Worm (Caenorhabditis elegans): ENCODE data around the gene math-8.
"Not testable (repeated sequence)": the region's sequence is repeated elsewhere in the genome, so short reads cannot be mapped to it uniquely, and the experiment has no call there.

DNA sequence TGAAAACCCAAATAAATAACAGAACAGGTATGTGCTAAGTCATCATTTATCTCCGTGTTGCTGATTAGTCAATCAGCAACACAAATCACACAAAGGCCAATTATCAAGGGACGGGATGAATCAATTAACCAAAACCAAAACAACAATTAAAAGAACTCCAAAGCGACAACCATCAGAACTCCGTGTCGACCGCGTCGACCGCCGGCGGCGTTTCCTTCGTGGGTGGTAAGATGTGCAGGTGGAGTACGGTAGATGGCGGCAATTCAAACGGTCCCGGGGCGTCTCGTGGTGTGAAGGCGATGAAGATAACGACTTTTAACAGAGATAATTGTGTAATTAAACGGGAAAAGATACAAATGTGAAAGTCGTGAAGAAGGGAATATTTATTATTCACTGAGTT is 33.5 kb downstream of the math-8 start:
- TF ChIP-seq fkh-10 (GFP tag; optimal IDR thresholded peaks at IDR 0.05); lin-29 (GFP tag; IDR thresholded peaks at IDR 0.05); ZK546.5 (tag; optimal IDR thresholded peaks at IDR 0.05); ama-1 (optimal IDR thresholded peaks at IDR 0.05): not testable (repeated sequence)
